Fruit fly (Drosophila melanogaster) whole organism, embryonic: ENCODE measurements around the gene Gart.

Source experiments
- Ada2b ChIP-seq: fragments of 200-800 bp; sonication (Bioruptor generic); IDR thresholded peaks from 2 replicates; pipeline ENCODE4 v1.3.6; 2022; ENCODE audit warnings: missing biosample characterization, missing genetic modification characterization
- Aef1 ChIP-seq: fragments of 200-800 bp; sonication (Bioruptor generic); IDR thresholded peaks from 3 replicates; pipeline ENCODE4 v1.3.6; 2022; ENCODE audit warnings: missing biosample characterization, missing genetic modification characterization
- CG1024 ChIP-seq: fragments of 200-800 bp; sonication (Bioruptor generic); IDR thresholded peaks from 2 replicates; pipeline ENCODE4 v1.3.6; 2022; ENCODE audit warnings: missing biosample characterization, missing genetic modification characterization
- CG10274 ChIP-seq: fragments of 200-800 bp; sonication (Bioruptor generic); optimal IDR thresholded peaks from 3 replicates; lab custom pipeline; 2017; ENCODE audit warnings: missing biosample characterization, mild to moderate bottlenecking, missing genetic modification characterization
- CG12071 ChIP-seq: fragments of 200-800 bp; sonication (Bioruptor generic); optimal IDR thresholded peaks from 3 replicates; lab custom pipeline; 2018; ENCODE audit warnings: missing biosample characterization, mild to moderate bottlenecking, missing genetic modification characterization
- CG12299 ChIP-seq: fragments of 200-800 bp; sonication (Bioruptor generic); optimal IDR thresholded peaks from 2 replicates; lab custom pipeline; 2018; ENCODE audit warnings: missing biosample characterization, mild to moderate bottlenecking, missing genetic modification characterization
- CG13296 ChIP-seq: fragments of 200-800 bp; sonication (Bioruptor generic); optimal IDR thresholded peaks from 3 replicates; lab custom pipeline; 2018; ENCODE audit warnings: missing biosample characterization, mild to moderate bottlenecking, missing genetic modification characterization
- CG13775 ChIP-seq: fragments of 200-800 bp; sonication (Bioruptor generic); optimal IDR thresholded peaks from 3 replicates; lab custom pipeline; 2017; ENCODE audit warnings: missing biosample characterization, mild to moderate bottlenecking, missing genetic modification characterization
- CG14014 ChIP-seq: fragments of 200-800 bp; sonication (Bioruptor generic); IDR thresholded peaks from 2 replicates; pipeline ENCODE4 v1.3.6; 2022; ENCODE audit warnings: missing biosample characterization, missing genetic modification characterization
- CG15269 ChIP-seq: fragments of 200-800 bp; sonication (Bioruptor generic); optimal IDR thresholded peaks from 2 replicates; lab custom pipeline; 2018; ENCODE audit warnings: missing biosample characterization, mild to moderate bottlenecking, missing genetic modification characterization, moderate library complexity
- CG17328 ChIP-seq: fragments of 200-800 bp; sonication (Bioruptor generic); IDR thresholded peaks from 2 replicates; pipeline ENCODE4 v1.3.6; 2022; ENCODE audit warnings: missing biosample characterization, missing genetic modification characterization
- CG3163 ChIP-seq: fragments of 200-800 bp; sonication (Bioruptor generic); optimal IDR thresholded peaks from 3 replicates; lab custom pipeline; 2016; ENCODE audit warnings: missing biosample characterization, missing genetic modification characterization
- CG7839 ChIP-seq: fragments of 200-800 bp; sonication (Bioruptor generic); optimal IDR thresholded peaks from 3 replicates; lab custom pipeline; 2018; ENCODE audit warnings: missing biosample characterization, mild to moderate bottlenecking, missing genetic modification characterization, moderate library complexity
- CG8281 ChIP-seq: fragments of 200-800 bp; sonication (Bioruptor generic); optimal IDR thresholded peaks from 2 replicates; lab custom pipeline; 2018; ENCODE audit warnings: missing biosample characterization, mild to moderate bottlenecking, missing genetic modification characterization, moderate library complexity
- CG8478 ChIP-seq: fragments of >200 bp; optimal IDR thresholded peaks from 2 replicates; lab custom pipeline; 2018
- CG8944 ChIP-seq: fragments of 200-800 bp; sonication (Bioruptor generic); optimal IDR thresholded peaks from 3 replicates; lab custom pipeline; 2016; ENCODE audit warnings: missing biosample characterization, missing genetic modification characterization
- CG9609 ChIP-seq: fragments of 200-800 bp; sonication (Bioruptor generic); optimal IDR thresholded peaks from 3 replicates; lab custom pipeline; 2016; ENCODE audit warnings: missing biosample characterization, missing genetic modification characterization
- CrebB ChIP-seq: fragments of 200-800 bp; sonication (Bioruptor generic); optimal IDR thresholded peaks from 3 replicates; lab custom pipeline; 2018; ENCODE audit warnings: missing biosample characterization, mild to moderate bottlenecking, missing genetic modification characterization
- Fer3 ChIP-seq: fragments of 200-800 bp; sonication (Bioruptor generic); optimal IDR thresholded peaks from 2 replicates; lab custom pipeline; 2018; ENCODE audit warnings: missing biosample characterization, mild to moderate bottlenecking, missing genetic modification characterization, moderate library complexity
- H2.0 ChIP-seq: fragments of 200-800 bp; sonication (Bioruptor generic); IDR thresholded peaks from 2 replicates; pipeline ENCODE4 v1.3.6; 2022; ENCODE audit warnings: missing biosample characterization, missing genetic modification characterization
- HmgD ChIP-seq: fragments of 200-800 bp; sonication (Bioruptor generic); optimal IDR thresholded peaks from 3 replicates; lab custom pipeline; 2016; ENCODE audit warnings: missing biosample characterization, missing genetic modification characterization
- MBD-R2 ChIP-seq: fragments of 200-800 bp; sonication (Bioruptor generic); IDR thresholded peaks from 2 replicates; pipeline ENCODE4 v1.3.6; 2022; ENCODE audit warnings: missing biosample characterization, missing genetic modification characterization
- MTF-1 ChIP-seq: fragments of 200-800 bp; sonication (Bioruptor generic); optimal IDR thresholded peaks from 2 replicates; lab custom pipeline; 2018; ENCODE audit warnings: missing biosample characterization, mild to moderate bottlenecking, missing genetic modification characterization, borderline replicate concordance
- Mad ChIP-seq: fragments of 200-800 bp; sonication (Bioruptor generic); optimal IDR thresholded peaks from 2 replicates; lab custom pipeline; 2016; ENCODE audit warnings: missing biosample characterization, missing genetic modification characterization
- Med ChIP-seq: fragments of 200-800 bp; sonication (Bioruptor generic); peaks from one replicate; lab custom pipeline; 2016; ENCODE audit warnings: missing biosample characterization, missing genetic modification characterization, mild to moderate bottlenecking, inconsistent platforms, moderate library complexity
- Mes4 ChIP-seq: fragments of 200-800 bp; sonication (Bioruptor generic); optimal IDR thresholded peaks from 2 replicates; lab custom pipeline; 2016; ENCODE audit warnings: missing biosample characterization, missing genetic modification characterization
- Myb ChIP-seq: fragments of 200-800 bp; sonication (Bioruptor generic); optimal IDR thresholded peaks from 2 replicates; lab custom pipeline; 2016; ENCODE audit warnings: missing biosample characterization, missing genetic modification characterization
- Scr ChIP-seq: fragments of 200-800 bp; sonication (Bioruptor generic); IDR thresholded peaks from 2 replicates; pipeline ENCODE4 v1.3.6; 2022; ENCODE audit warnings: missing biosample characterization, missing genetic modification characterization; ENCODE audit not compliant: partially characterized antibody
- Sox102F ChIP-seq: fragments of 200-800 bp; sonication (Bioruptor generic); optimal IDR thresholded peaks from 2 replicates; lab custom pipeline; 2018; ENCODE audit warnings: missing biosample characterization, mild to moderate bottlenecking, missing genetic modification characterization, moderate library complexity
- al ChIP-seq: fragments of 200-800 bp; sonication (Bioruptor generic); IDR thresholded peaks from 2 replicates; pipeline ENCODE4 v1.3.6; 2022; ENCODE audit warnings: missing biosample characterization, missing genetic modification characterization
- aop ChIP-seq: fragments of 200-800 bp; sonication (Bioruptor generic); IDR thresholded peaks from 2 replicates; pipeline ENCODE4 v1.3.6; 2022; ENCODE audit warnings: missing biosample characterization, missing genetic modification characterization
- bsh ChIP-seq, 2 experiments: fragments of 200-800 bp; sonication (Bioruptor generic); optimal IDR thresholded peaks; 2 replicates each; lab custom pipeline; 2017 to 2018; ENCODE audit warnings: mild to moderate bottlenecking in 2 of 2, missing biosample characterization in 2 of 2, missing genetic modification characterization in 2 of 2, moderate library complexity in 1 of 2
- crp ChIP-seq, 2 experiments: fragments of 200-800 bp; sonication (Bioruptor generic); optimal IDR thresholded peaks; 2 replicates in 1 of 2; 3 replicates in 1 of 2; lab custom pipeline; 2017; ENCODE audit warnings: missing biosample characterization in 2 of 2, missing genetic modification characterization in 2 of 2, mild to moderate bottlenecking in 1 of 2, moderate library complexity in 1 of 2
- da ChIP-seq: fragments of 200-800 bp; sonication (Bioruptor generic); optimal IDR thresholded peaks from 2 replicates; lab custom pipeline; 2016; ENCODE audit warnings: missing biosample characterization, missing genetic modification characterization
- fu2 ChIP-seq: fragments of 200-800 bp; sonication (Bioruptor generic); optimal IDR thresholded peaks from 2 replicates; lab custom pipeline; 2016; ENCODE audit warnings: missing biosample characterization, missing genetic modification characterization
- gcm2 ChIP-seq: fragments of 200-800 bp; sonication (Bioruptor generic); optimal IDR thresholded peaks from 2 replicates; lab custom pipeline; 2016; ENCODE audit warnings: missing biosample characterization, missing genetic modification characterization
- grn ChIP-seq: fragments of 200-800 bp; sonication (Bioruptor generic); optimal IDR thresholded peaks from 3 replicates; lab custom pipeline; 2017; ENCODE audit warnings: missing biosample characterization, missing genetic modification characterization
- inv ChIP-seq: fragments of 200-800 bp; sonication (Bioruptor generic); IDR thresholded peaks from 2 replicates; pipeline ENCODE4 v1.3.6; 2022; ENCODE audit warnings: missing biosample characterization, missing genetic modification characterization; ENCODE audit not compliant: partially characterized antibody
- ken ChIP-seq: fragments of 200-800 bp; sonication (Bioruptor generic); IDR thresholded peaks from 3 replicates; pipeline ENCODE4 v1.3.6; 2022; ENCODE audit warnings: missing biosample characterization, missing genetic modification characterization
- nau ChIP-seq: fragments of 200-800 bp; sonication (Bioruptor generic); optimal IDR thresholded peaks from 3 replicates; lab custom pipeline; 2017; ENCODE audit warnings: missing biosample characterization, mild to moderate bottlenecking, missing genetic modification characterization, missing genetic modification reagents
- nerfin-1 ChIP-seq: fragments of 200-800 bp; sonication (Bioruptor generic); optimal IDR thresholded peaks from 3 replicates; lab custom pipeline; 2019; ENCODE audit warnings: missing biosample characterization, mild to moderate bottlenecking, missing genetic modification characterization, moderate library complexity
- pan ChIP-seq, 4 experiments: fragments of >200 bp in 3 of 4; fragments of 200-800 bp in 1 of 4; sonication (Bioruptor generic) in 1 of 4; optimal IDR thresholded peaks in 3 of 4; IDR thresholded peaks in 1 of 4; 2 replicates each; pipeline versions ENCODE4 v1.3.6 to Lab custom; 2017 to 2022; ENCODE audit warnings: missing biosample characterization in 2 of 4, missing genetic modification characterization in 2 of 4, mixed read lengths in 1 of 4
- sc ChIP-seq, 3 experiments: fragments of >200 bp in 2 of 3; fragments of 200-800 bp in 1 of 3; sonication (Bioruptor generic) in 1 of 3; optimal IDR thresholded peaks; 2 replicates in 2 of 3; 3 replicates in 1 of 3; lab custom pipeline; 2017; ENCODE audit warnings: mild to moderate bottlenecking in 1 of 3, missing biosample characterization in 1 of 3, missing genetic modification characterization in 1 of 3, missing genetic modification reagents in 1 of 3
- scrt ChIP-seq: fragments of 200-800 bp; sonication (Bioruptor generic); optimal IDR thresholded peaks from 2 replicates; lab custom pipeline; 2018; ENCODE audit warnings: missing biosample characterization, mild to moderate bottlenecking, missing genetic modification characterization, moderate library complexity
- tna ChIP-seq: fragments of 200-800 bp; sonication (Bioruptor generic); IDR thresholded peaks from 2 replicates; pipeline ENCODE4 v1.3.6; 2022; ENCODE audit warnings: missing biosample characterization, missing genetic modification characterization; ENCODE audit not compliant: partially characterized antibody
- yki ChIP-seq: fragments of >200 bp; optimal IDR thresholded peaks from 3 replicates; lab custom pipeline; 2018
- zf30C ChIP-seq: fragments of 200-800 bp; sonication (Bioruptor generic); optimal IDR thresholded peaks from 3 replicates; lab custom pipeline; 2018; ENCODE audit warnings: missing biosample characterization, mild to moderate bottlenecking, missing genetic modification characterization

Gene Gart

DNA sequence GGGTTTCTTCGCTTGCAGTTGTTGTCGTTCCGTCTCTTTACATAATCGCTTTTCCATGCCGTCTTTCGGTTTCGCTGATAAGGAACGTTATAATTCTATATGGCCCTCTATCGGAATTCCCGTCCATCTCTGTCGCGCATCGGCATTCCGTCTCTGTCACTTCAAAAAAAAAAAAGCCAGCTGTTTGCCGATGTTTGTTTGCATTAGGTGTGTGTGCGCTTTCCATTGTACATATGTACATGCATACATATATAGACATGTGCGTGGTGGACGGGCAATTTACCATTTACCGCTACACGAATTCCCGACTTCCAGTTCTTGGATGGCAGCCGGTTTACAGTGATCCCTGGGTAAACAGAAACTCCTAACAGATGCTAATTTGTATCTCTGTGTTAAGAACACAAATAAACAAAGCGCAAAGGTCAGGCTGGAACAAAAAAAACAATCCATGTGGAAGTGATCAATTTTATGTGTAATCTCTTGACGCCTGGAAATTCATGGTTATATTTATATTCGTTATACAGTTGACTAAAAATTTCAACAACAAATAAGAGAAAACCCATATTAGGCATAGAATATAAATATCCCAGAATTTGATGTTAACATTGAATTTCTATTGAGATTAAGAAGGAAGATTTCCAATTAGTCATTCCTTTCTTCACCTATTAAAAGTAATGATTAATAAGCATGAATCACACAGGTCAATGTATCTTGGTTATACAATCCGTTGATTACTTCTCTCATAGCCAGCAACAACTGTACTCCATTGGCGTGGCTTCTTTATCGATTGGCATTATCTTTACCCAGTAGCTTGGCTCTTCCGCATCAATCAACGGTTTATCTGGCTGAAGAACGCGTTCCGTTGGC is 19.6 kb upstream of the Gart start (continued):
- TF ChIP-seq H2.0 (GFP tag; lab: Robert Waterston, UW) (no peak), nau (GFP tag; lab: Kevin White, UChicago) (no peak), CG14014 (GFP tag; lab: Robert Waterston, UW) (no peak), Med (GFP tag; lab: Kevin White, UChicago) (peak; percentile 78), Myb (GFP tag; lab: Kevin White, UChicago) (no peak), CG12071 (GFP tag; lab: Kevin White, UChicago) (no peak), pan (optimal IDR thresholded peaks at IDR 0.05; lab: Kevin White, UChicago) (no peak), pan (GFP tag; optimal IDR thresholded peaks at IDR 0.05 in 1 of 2, IDR thresholded peaks at IDR 0.05 in 1 of 2) (peak in 1 of 2 experiments; percentile 10), CG17328 (peak; percentile 42; the same call in 1 of the 2 replicates), CG9609 (GFP tag; lab: Kevin White, UChicago) (peak; percentile 23), crp (GFP tag; optimal IDR thresholded peaks at IDR 0.05; lab: Kevin White, UChicago) (peak in 1 of 2 experiments; percentile 25), grn (GFP tag; lab: Kevin White, UChicago) (peak; percentile 25), Mad (no peak), CG8478 (no peak), bsh (GFP tag; optimal IDR thresholded peaks at IDR 0.05; lab: Kevin White, UChicago) (peak in 1 of 2 experiments; percentile 76), sc (optimal IDR thresholded peaks at IDR 0.05; lab: Kevin White, UChicago) (no peak), sc (GFP tag; optimal IDR thresholded peaks at IDR 0.05; lab: Kevin White, UChicago) (peak; percentile 37), CG13296 (no peak), CG13775 (GFP tag; lab: Kevin White, UChicago) (peak; percentile 6), scrt (GFP tag; lab: Kevin White, UChicago) (no peak), zf30C (GFP tag; lab: Kevin White, UChicago) (no peak), CG10274 (no peak), Aef1 (no peak), Ada2b (GFP tag; lab: Robert Waterston, UW) (no peak), CG3163 (peak; percentile 20), CG7839 (tag; lab: Kevin White, UChicago) (peak; percentile 27), CG15269 (tag; lab: Kevin White, UChicago) (no peak), gcm2 (GFP tag; lab: Kevin White, UChicago) (no peak), ken (GFP tag; lab: Robert Waterston, UW) (peak; percentile 52; the same call in 2 of the 3 replicates), Mes4 (GFP tag; lab: Kevin White, UChicago) (peak; percentile 52), MBD-R2 (GFP tag; lab: Robert Waterston, UW) (0 out of 2 replicates have a peak, but pooled peaks have one; percentile 6), al (no peak), nerfin-1 (tag; lab: Kevin White, UChicago) (peak; percentile 41), MTF-1 (peak; percentile 17), CG8281 (tag; lab: Kevin White, UChicago) (no peak), tna (no peak), Sox102F (GFP tag; lab: Kevin White, UChicago) (peak; percentile 5), da (GFP tag; lab: Kevin White, UChicago) (no peak), Scr (peak; percentile 9; the same call in 1 of the 2 replicates), inv (GFP tag; lab: Robert Waterston, UW) (no peak), CG8944 (GFP tag; lab: Kevin White, UChicago) (peak; percentile 17), CrebB (peak; percentile 28), Fer3 (tag; lab: Kevin White, UChicago) (no peak), aop (GFP tag; lab: Robert Waterston, UW) (no peak), HmgD (GFP tag; lab: Kevin White, UChicago) (no peak), CG12299 (tag; lab: Kevin White, UChicago) (peak; percentile 41), fu2 (GFP tag; lab: Kevin White, UChicago) (no peak), yki (lab: Kevin White, UChicago) (no peak), CG1024 (GFP tag; lab: Robert Waterston, UW) (peak; percentile 36; the same call in 1 of the 2 replicates)
